Worm (Caenorhabditis elegans): ENCODE data around the gene F20D1.3.

DNA sequence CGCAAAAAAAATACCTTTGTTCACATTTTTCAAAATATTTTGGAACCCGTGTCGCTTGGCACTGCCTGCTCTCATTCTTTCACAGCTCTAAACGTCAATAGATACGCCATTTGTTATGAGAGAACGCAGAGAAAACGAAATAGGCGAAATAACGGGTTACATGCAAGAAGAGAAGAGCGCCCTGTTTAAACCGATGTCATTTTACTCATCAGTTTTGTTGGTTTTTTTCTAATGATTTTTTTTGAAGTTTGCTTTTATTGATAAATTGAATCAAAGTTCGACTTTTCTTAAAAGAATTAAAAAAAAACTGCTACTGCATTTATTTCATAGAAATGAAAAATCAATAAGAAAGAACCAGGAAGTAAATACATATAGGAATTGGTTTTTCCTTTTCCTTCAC lies 2.8 kb downstream of the F20D1.3 start:
- TF ChIP-seq nhr-76 (tag; optimal IDR thresholded peaks at IDR 0.05) (no peak), lin-32 (GFP tag; optimal IDR thresholded peaks at IDR 0.05) (no peak), unc-39 (tag; optimal IDR thresholded peaks at IDR 0.05) (no peak), elt-3 (tag; optimal IDR thresholded peaks at IDR 0.05) (no peak), nhr-237 (tag; optimal IDR thresholded peaks at IDR 0.05) (no peak), zip-8 (tag; optimal IDR thresholded peaks at IDR 0.05) (no peak), blmp-1 (tag; optimal IDR thresholded peaks at IDR 0.05) (no peak), M03D4.4 (tag; optimal IDR thresholded peaks at IDR 0.05) (no peak), ceh-39 (tag; optimal IDR thresholded peaks at IDR 0.05) (no peak), unc-62 (GFP tag; optimal IDR thresholded peaks at IDR 0.05) (no peak), ceh-83 (GFP tag; optimal IDR thresholded peaks at IDR 0.05) (no peak), ztf-11 (tag; optimal IDR thresholded peaks at IDR 0.05) (no peak), nhr-28 (tag; optimal IDR thresholded peaks at IDR 0.05) (no peak)

Data from whole organism, mixed stage, embryonic.